Worm (Caenorhabditis elegans) whole organism, L3 larva: ENCODE data around the gene sra-11.

Source experiments
- R02D3.7 ChIP-seq: fragments of 150-350 bp; optimal IDR thresholded peaks from 2 replicates; lab custom pipeline; 2014; ENCODE audit warnings: missing biosample characterization, missing genetic modification characterization
- ZK546.5 ChIP-seq: sonication (generic microtip); optimal IDR thresholded peaks from 2 replicates; lab custom pipeline; 2017; ENCODE audit warnings: missing biosample characterization, missing genetic modification characterization
- aly-2 ChIP-seq: fragments of 150-350 bp; optimal IDR thresholded peaks from 2 replicates; lab custom pipeline; 2014; ENCODE audit warnings: missing biosample characterization, missing genetic modification characterization
- ama-1 ChIP-seq: fragments of 150-350 bp; optimal IDR thresholded peaks from 2 replicates; lab custom pipeline; 2018
- ceh-16 ChIP-seq: sonication (generic microtip); optimal IDR thresholded peaks from 2 replicates; lab custom pipeline; 2017; ENCODE audit warnings: missing biosample characterization, missing genetic modification characterization
- ceh-82 ChIP-seq: fragments of 150-350 bp; optimal IDR thresholded peaks from 2 replicates; lab custom pipeline; 2014; ENCODE audit warnings: missing biosample characterization, missing genetic modification characterization
- ceh-9 ChIP-seq: sonication (generic microtip); optimal IDR thresholded peaks from 2 replicates; lab custom pipeline; 2018; ENCODE audit warnings: missing biosample characterization, missing genetic modification characterization
- egl-27 ChIP-seq: sonication (generic microtip); optimal IDR thresholded peaks from 4 replicates; lab custom pipeline; 2017; ENCODE audit warnings: missing biosample characterization, missing genetic modification reagents, missing genetic modification characterization
- egl-5 ChIP-seq: fragments of 150-350 bp; optimal IDR thresholded peaks from 2 replicates; lab custom pipeline; 2017; ENCODE audit warnings: missing biosample characterization, missing genetic modification reagents, missing genetic modification characterization, inconsistent platforms
- elt-3 ChIP-seq, 3 experiments: fragments of 150-350 bp in 1 of 3; sonication (generic microtip) in 2 of 3; optimal IDR thresholded peaks; 2 replicates in 2 of 3; 4 replicates in 1 of 3; lab custom pipeline; 2014 to 2017; ENCODE audit warnings: missing biosample characterization in 3 of 3, missing genetic modification characterization in 3 of 3
- eor-1 ChIP-seq, 2 experiments: fragments of 150-350 bp; optimal IDR thresholded peaks; 2 replicates each; lab custom pipeline; 2014 to 2018; ENCODE audit warnings: missing biosample characterization in 2 of 2, missing genetic modification characterization in 2 of 2
- fkh-10 ChIP-seq: sonication (generic microtip); optimal IDR thresholded peaks from 2 replicates; lab custom pipeline; 2017; ENCODE audit warnings: missing biosample characterization, missing genetic modification reagents, missing genetic modification characterization
- fkh-2 ChIP-seq: fragments of 150-350 bp; optimal IDR thresholded peaks from 2 replicates; lab custom pipeline; 2014; ENCODE audit warnings: missing biosample characterization, missing genetic modification reagents, missing genetic modification characterization
- fos-1 ChIP-seq: fragments of 150-350 bp; optimal IDR thresholded peaks from 2 replicates; lab custom pipeline; 2014; ENCODE audit warnings: missing biosample characterization, missing genetic modification characterization
- jun-1 ChIP-seq: fragments of 150-350 bp; optimal IDR thresholded peaks from 2 replicates; lab custom pipeline; 2014; ENCODE audit warnings: missing biosample characterization, missing genetic modification reagents, missing genetic modification characterization
- lin-39 ChIP-seq: fragments of 150-350 bp; optimal IDR thresholded peaks from 2 replicates; lab custom pipeline; 2018; ENCODE audit warnings: missing biosample characterization, missing genetic modification reagents, missing genetic modification characterization
- mdl-1 ChIP-seq: fragments of 150-350 bp; optimal IDR thresholded peaks from 2 replicates; lab custom pipeline; 2014; ENCODE audit warnings: missing biosample characterization, missing genetic modification characterization
- mml-1 ChIP-seq: fragments of 150-350 bp; sonication (generic microtip); optimal IDR thresholded peaks from 3 replicates; lab custom pipeline; 2014; ENCODE audit warnings: missing biosample characterization, missing genetic modification characterization
- nfya-1 ChIP-seq: sonication (generic microtip); optimal IDR thresholded peaks from 2 replicates; lab custom pipeline; 2017; ENCODE audit warnings: missing genetic modification characterization, mild to moderate bottlenecking, missing compliant biosample characterization, antibody characterized with exemption, moderate library complexity; ENCODE audit not compliant: insufficient read depth
- nhr-23 ChIP-seq: fragments of 150-350 bp; optimal IDR thresholded peaks from 2 replicates; lab custom pipeline; 2014; ENCODE audit warnings: missing biosample characterization, missing genetic modification reagents, missing genetic modification characterization
- nhr-25 ChIP-seq: sonication (generic microtip); optimal IDR thresholded peaks from 2 replicates; lab custom pipeline; 2017; ENCODE audit warnings: missing biosample characterization, missing genetic modification characterization
- nhr-28 ChIP-seq: fragments of 150-350 bp; optimal IDR thresholded peaks from 2 replicates; lab custom pipeline; 2014; ENCODE audit warnings: missing biosample characterization, missing genetic modification characterization
- nhr-43 ChIP-seq: sonication (generic microtip); optimal IDR thresholded peaks from 2 replicates; lab custom pipeline; 2016; ENCODE audit warnings: mild to moderate bottlenecking, missing genetic modification characterization, missing compliant biosample characterization; ENCODE audit not compliant: poor library complexity, severe bottlenecking
- nhr-76 ChIP-seq: fragments of 150-350 bp; sonication (generic microtip); optimal IDR thresholded peaks from 5 replicates; lab custom pipeline; 2014; ENCODE audit warnings: missing biosample characterization, missing genetic modification characterization
- nhr-77 ChIP-seq: fragments of 150-350 bp; optimal IDR thresholded peaks from 2 replicates; lab custom pipeline; 2014; ENCODE audit warnings: missing biosample characterization, missing genetic modification characterization
- pha-4 ChIP-seq: fragments of 150-350 bp; optimal IDR thresholded peaks from 2 replicates; lab custom pipeline; 2014; ENCODE audit warnings: missing biosample characterization, missing genetic modification reagents, missing genetic modification characterization
- pqm-1 ChIP-seq: fragments of 150-350 bp; optimal IDR thresholded peaks from 2 replicates; lab custom pipeline; 2017; ENCODE audit warnings: missing biosample characterization, missing genetic modification characterization, inconsistent platforms
- skn-1 ChIP-seq: fragments of 150-350 bp; optimal IDR thresholded peaks from 2 replicates; lab custom pipeline; 2014; ENCODE audit warnings: missing biosample characterization, missing genetic modification characterization
- snpc-4 ChIP-seq: fragments of 150-350 bp; optimal IDR thresholded peaks from 2 replicates; lab custom pipeline; 2014; ENCODE audit warnings: missing biosample characterization, missing genetic modification characterization
- tbx-2 ChIP-seq: sonication (generic microtip); optimal IDR thresholded peaks from 2 replicates; lab custom pipeline; 2016; ENCODE audit warnings: mild to moderate bottlenecking, missing genetic modification characterization, missing compliant biosample characterization
- unc-39 ChIP-seq: sonication (generic microtip); optimal IDR thresholded peaks from 4 replicates; lab custom pipeline; 2017; ENCODE audit warnings: missing biosample characterization, missing genetic modification characterization
- unc-62 ChIP-seq: fragments of 150-350 bp; sonication (generic microtip); optimal IDR thresholded peaks from 4 replicates; lab custom pipeline; 2014; ENCODE audit warnings: missing biosample characterization, missing genetic modification reagents, missing genetic modification characterization
- zag-1 ChIP-seq: fragments of 150-350 bp; optimal IDR thresholded peaks from 2 replicates; lab custom pipeline; 2014; ENCODE audit warnings: missing biosample characterization, missing genetic modification characterization
- ztf-11 ChIP-seq: fragments of 150-350 bp; optimal IDR thresholded peaks from 2 replicates; lab custom pipeline; 2014; ENCODE audit warnings: missing biosample characterization, missing genetic modification characterization
- ztf-4 ChIP-seq: fragments of 150-350 bp; optimal IDR thresholded peaks from 2 replicates; lab custom pipeline; 2014; ENCODE audit warnings: missing biosample characterization, missing genetic modification characterization

sra-11 gene

DNA sequence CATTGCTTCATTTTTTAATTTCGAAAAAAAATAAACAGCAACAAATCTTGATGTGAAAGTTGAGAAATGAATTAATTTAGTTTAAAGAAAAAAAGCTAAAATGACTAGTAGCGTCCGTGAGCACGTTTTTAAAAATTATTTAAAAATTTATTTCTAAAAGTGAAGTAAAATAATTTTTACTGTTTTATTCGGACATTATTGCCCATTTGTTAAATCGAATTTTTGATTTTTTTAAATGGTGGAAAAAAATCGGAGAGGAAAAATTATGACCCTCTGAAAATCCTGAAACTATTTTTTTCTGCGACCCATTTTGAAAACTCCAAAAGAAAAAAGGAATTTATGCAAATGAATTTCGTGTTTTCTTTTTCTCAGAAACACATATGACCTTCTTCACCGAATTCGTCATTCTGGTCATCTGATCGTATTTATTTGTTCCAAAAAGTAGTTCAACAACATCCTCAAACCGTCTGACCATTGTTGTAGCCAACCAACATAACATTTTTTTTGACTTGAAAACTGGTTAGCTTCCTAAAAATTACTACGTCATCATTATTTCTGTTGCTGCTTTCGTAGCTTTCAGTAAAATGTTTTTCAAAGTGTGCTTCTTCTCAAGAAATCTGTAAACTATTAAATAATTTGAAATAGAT is 24.1 kb downstream of the sra-11 start, which contains the start of gene F44F4.3:
Gene F44F4.3 (minus strand): TSS at position 51 of the 647 bp plus-strand sequence.
- TF ChIP-seq nhr-23 (peak; percentile 68), R02D3.7 (no peak)

ce11 chrII:10885250-10885649 is 24.9 kb downstream of the sra-11 start:
- TF ChIP-seq snpc-4 (tag; lab: Kevin White, UChicago) (no peak), pha-4 (tag; lab: Kevin White, UChicago) (no peak), ztf-4 (no peak), egl-5 (tag; lab: Kevin White, UChicago) (no peak), skn-1 (tag; lab: Kevin White, UChicago) (no peak), ama-1 (lab: Kevin White, UChicago) (no peak)

ce11 chrII:10884396-10884795 is 25.7 kb downstream of the sra-11 start, which contains the start of gene egg-3:
Gene egg-3, minus strand, starts transcription at chrII:10884441.
- TF ChIP-seq unc-39, result no peak
- TF ChIP-seq mml-1, result no peak
- no peak for TF ChIP-seq egl-27 (tag; lab: Kevin White, UChicago)
- TF ChIP-seq unc-62 (GFP tag; lab: Kevin White, UChicago), result no peak
- TF ChIP-seq nhr-23, result no peak
- no peak for TF ChIP-seq lin-39 (tag; lab: Kevin White, UChicago)
- no peak for TF ChIP-seq pha-4 (tag; lab: Kevin White, UChicago)
- TF ChIP-seq nhr-28 (tag; lab: Kevin White, UChicago), result no peak
- TF ChIP-seq ceh-82 (tag; lab: Kevin White, UChicago), result no peak
- TF ChIP-seq ceh-16, result no peak
- no peak for TF ChIP-seq fkh-2 (tag; lab: Kevin White, UChicago)
- TF ChIP-seq ztf-11 (tag; lab: Kevin White, UChicago), result no peak
- no peak for TF ChIP-seq nhr-43
- TF ChIP-seq zag-1, result no peak
- TF ChIP-seq ceh-9 (tag; lab: Kevin White, UChicago), result no peak
- no peak for TF ChIP-seq elt-3 (tag; optimal IDR thresholded peaks at IDR 0.05; lab: Kevin White, UChicago)

DNA sequence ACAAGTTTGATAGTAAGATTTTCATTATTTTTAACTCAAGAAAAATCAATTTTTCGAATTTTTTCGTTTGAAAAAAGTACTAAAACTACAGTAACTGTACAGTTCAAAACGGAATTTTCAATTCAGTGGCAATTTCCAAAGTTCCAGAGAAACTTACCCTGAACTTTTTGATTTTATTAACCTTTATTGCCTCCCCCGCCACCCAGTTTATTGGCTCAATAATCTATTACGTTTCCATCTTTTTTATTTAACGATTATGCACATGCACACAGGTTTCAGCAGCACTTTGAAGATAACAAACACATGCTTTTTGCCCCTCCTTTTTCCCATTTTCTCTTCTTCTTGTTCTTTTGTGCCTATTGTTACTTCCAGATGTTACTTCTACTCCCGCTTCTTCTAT is 29.5 kb downstream of the sra-11 start, which contains the start of gene lurp-1:
Gene lurp-1 (plus strand): TSS at position 301 of the 400 bp plus-strand sequence.
- TF ChIP-seq fos-1 (tag; lab: Kevin White, UChicago), result no peak
- no peak for TF ChIP-seq snpc-4 (tag; lab: Kevin White, UChicago)
- TF ChIP-seq ceh-9 (tag; lab: Kevin White, UChicago), result no peak
- no peak for TF ChIP-seq skn-1 (tag; lab: Kevin White, UChicago)
- no peak for TF ChIP-seq fkh-10 (GFP tag; lab: Kevin White, UChicago)
- TF ChIP-seq nhr-77 (tag; lab: Kevin White, UChicago), result no peak
- TF ChIP-seq nhr-25 (tag; lab: Kevin White, UChicago), result no peak
- no peak for TF ChIP-seq unc-39
- no peak for TF ChIP-seq R02D3.7
- no peak for TF ChIP-seq lin-39 (tag; lab: Kevin White, UChicago)
- TF ChIP-seq unc-62 (GFP tag; lab: Kevin White, UChicago), result no peak
- TF ChIP-seq tbx-2, result no peak
- TF ChIP-seq ztf-11 (tag; lab: Kevin White, UChicago), result no peak

DNA sequence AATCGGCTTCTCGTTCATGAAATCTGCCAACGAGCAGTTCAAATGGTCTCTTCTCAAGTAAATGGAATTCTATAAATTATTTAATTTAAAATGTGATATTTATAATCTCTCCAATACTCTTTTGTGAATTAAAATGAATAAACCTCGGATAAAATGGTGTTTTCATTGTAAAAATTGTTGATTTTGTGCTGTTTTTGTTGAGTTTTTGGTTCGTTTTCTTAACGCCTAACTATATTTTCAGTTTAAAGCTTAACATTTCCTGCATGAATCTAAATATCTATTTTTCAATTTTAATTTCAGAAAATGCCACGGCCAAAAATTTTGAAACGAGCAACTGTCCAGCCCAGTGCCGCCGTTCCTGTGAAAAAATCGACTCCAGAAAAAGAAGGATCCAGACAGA is 36.5 kb downstream of the sra-11 start, which contains the start of gene orc-2:
Gene orc-2 (plus strand): TSS at position 301 of the 400 bp plus-strand sequence.
- TF ChIP-seq nhr-23 (no peak), nhr-76 (no peak), ceh-16 (no peak), aly-2 (tag; lab: Kevin White, UChicago) (no peak), ZK546.5 (no peak), mml-1 (no peak), unc-62 (GFP tag; lab: Kevin White, UChicago) (no peak), nhr-43 (no peak), unc-39 (no peak), eor-1 (tag; optimal IDR thresholded peaks at IDR 0.05; lab: Kevin White, UChicago) (no peak), fkh-10 (GFP tag; lab: Kevin White, UChicago) (no peak), mdl-1 (tag; lab: Kevin White, UChicago) (no peak), lin-39 (tag; lab: Kevin White, UChicago) (no peak), pqm-1 (tag; lab: Kevin White, UChicago) (no peak), jun-1 (tag; lab: Kevin White, UChicago) (no peak), nhr-77 (tag; lab: Kevin White, UChicago) (no peak), snpc-4 (tag; lab: Kevin White, UChicago) (no peak), nfya-1 (tag; lab: Kevin White, UChicago) (no peak), ama-1 (lab: Kevin White, UChicago) (no peak)
